Worm (Caenorhabditis elegans): ENCODE measurements around the gene nars-2.

- no peak for TF ChIP-seq dao-5 (tag; optimal IDR thresholded peaks at IDR 0.05)
- no peak for TF ChIP-seq him-1 (tag; optimal IDR thresholded peaks at IDR 0.05)
- TF ChIP-seq W03F9.2 (tag; optimal IDR thresholded peaks at IDR 0.05), result no peak
Measured at ce11 chrIII:11472861-11473260, 27.7 kb downstream of the nars-2 start.

All from whole organism, L4/young adult.